Fruit fly (Drosophila melanogaster) whole organism, embryonic: ENCODE results near the gene mdu.

Experiments used
- CG1024 ChIP-seq: fragments of 200-800 bp; sonication (Bioruptor generic); IDR thresholded peaks from 2 replicates; pipeline ENCODE4 v1.3.6; 2022; ENCODE audit warnings: missing biosample characterization, missing genetic modification characterization
- CG11695 ChIP-seq: fragments of 200-800 bp; sonication (Bioruptor generic); IDR thresholded peaks from 3 replicates; pipeline ENCODE4 v1.3.6; 2022; ENCODE audit warnings: missing biosample characterization, missing genetic modification characterization
- CG12071 ChIP-seq: fragments of 200-800 bp; sonication (Bioruptor generic); optimal IDR thresholded peaks from 3 replicates; lab custom pipeline; 2018; ENCODE audit warnings: missing biosample characterization, mild to moderate bottlenecking, missing genetic modification characterization
- CG12236 ChIP-seq: fragments of 200-800 bp; sonication (Bioruptor generic); optimal IDR thresholded peaks from 2 replicates; lab custom pipeline; 2016; ENCODE audit warnings: missing biosample characterization, missing genetic modification characterization
- CG1233 ChIP-seq: fragments of 200-800 bp; sonication (Bioruptor generic); optimal IDR thresholded peaks from 4 replicates; lab custom pipeline; 2018; ENCODE audit warnings: missing biosample characterization, mild to moderate bottlenecking, missing genetic modification characterization
- CG13123 ChIP-seq: fragments of 200-800 bp; sonication (Bioruptor generic); optimal IDR thresholded peaks from 2 replicates; lab custom pipeline; 2016; ENCODE audit warnings: missing biosample characterization, missing genetic modification characterization
- CG13424 ChIP-seq: fragments of 200-800 bp; sonication (Bioruptor generic); optimal IDR thresholded peaks from 2 replicates; lab custom pipeline; 2019; ENCODE audit warnings: missing biosample characterization, mild to moderate bottlenecking, missing genetic modification characterization, moderate library complexity
- CG14667 ChIP-seq: fragments of 200-800 bp; sonication (Bioruptor generic); IDR thresholded peaks from 2 replicates; pipeline ENCODE4 v1.3.6; 2022; ENCODE audit warnings: missing biosample characterization, missing genetic modification characterization
- CG17328 ChIP-seq: fragments of 200-800 bp; sonication (Bioruptor generic); IDR thresholded peaks from 2 replicates; pipeline ENCODE4 v1.3.6; 2022; ENCODE audit warnings: missing biosample characterization, missing genetic modification characterization
- CG17802 ChIP-seq: fragments of 200-800 bp; sonication (Bioruptor generic); optimal IDR thresholded peaks from 2 replicates; lab custom pipeline; 2018; ENCODE audit warnings: missing biosample characterization, mild to moderate bottlenecking, missing genetic modification characterization, moderate library complexity
- CG2129 ChIP-seq: fragments of 200-800 bp; sonication (Bioruptor generic); IDR thresholded peaks from 2 replicates; pipeline ENCODE4 v1.3.6; 2022; ENCODE audit warnings: missing biosample characterization, missing genetic modification characterization; ENCODE audit not compliant: partially characterized antibody
- CG2202 ChIP-seq: fragments of 200-800 bp; sonication (Bioruptor generic); optimal IDR thresholded peaks from 2 replicates; lab custom pipeline; 2018; ENCODE audit warnings: missing biosample characterization, mild to moderate bottlenecking, missing genetic modification characterization
- CG31224 ChIP-seq: fragments of 200-800 bp; sonication (Bioruptor generic); IDR thresholded peaks from 2 replicates; pipeline ENCODE4 v1.3.6; 2022; ENCODE audit warnings: missing biosample characterization, missing genetic modification characterization
- CG32767 ChIP-seq: fragments of 200-800 bp; sonication (Bioruptor generic); IDR thresholded peaks from 2 replicates; pipeline ENCODE4 v1.3.6; 2022; ENCODE audit warnings: missing biosample characterization, missing genetic modification characterization
- CG34422 ChIP-seq: fragments of 200-800 bp; sonication (Bioruptor generic); IDR thresholded peaks from 3 replicates; pipeline ENCODE4 v1.3.6; 2022; ENCODE audit warnings: missing biosample characterization, missing genetic modification characterization
- CG3847 ChIP-seq: fragments of 200-800 bp; sonication (Bioruptor generic); IDR thresholded peaks from 2 replicates; pipeline ENCODE4 v1.3.6; 2022; ENCODE audit warnings: missing biosample characterization, missing genetic modification characterization
- CG6175 ChIP-seq: fragments of 200-800 bp; sonication (Bioruptor generic); IDR thresholded peaks from 3 replicates; pipeline ENCODE4 v1.3.6; 2022; ENCODE audit warnings: missing biosample characterization, missing genetic modification characterization
- CG7786 ChIP-seq: fragments of 200-800 bp; sonication (Bioruptor generic); optimal IDR thresholded peaks from 2 replicates; lab custom pipeline; 2016; ENCODE audit warnings: missing biosample characterization, missing genetic modification characterization
- CG7839 ChIP-seq: fragments of 200-800 bp; sonication (Bioruptor generic); optimal IDR thresholded peaks from 3 replicates; lab custom pipeline; 2018; ENCODE audit warnings: missing biosample characterization, mild to moderate bottlenecking, missing genetic modification characterization, moderate library complexity
- CG8089 ChIP-seq: fragments of 200-800 bp; sonication (Bioruptor generic); optimal IDR thresholded peaks from 3 replicates; lab custom pipeline; 2016; ENCODE audit warnings: missing biosample characterization, missing genetic modification characterization
- CG9215 ChIP-seq: fragments of 200-800 bp; sonication (Bioruptor generic); IDR thresholded peaks from 2 replicates; pipeline ENCODE4 v1.3.6; 2022; ENCODE audit warnings: missing biosample characterization, missing genetic modification characterization
- CG9727 ChIP-seq: fragments of 200-800 bp; sonication (Bioruptor generic); optimal IDR thresholded peaks from 3 replicates; lab custom pipeline; 2017; ENCODE audit warnings: missing biosample characterization, mild to moderate bottlenecking, missing genetic modification characterization
- Dad ChIP-seq: fragments of 200-800 bp; sonication (Bioruptor generic); optimal IDR thresholded peaks from 3 replicates; lab custom pipeline; 2016; ENCODE audit warnings: missing biosample characterization, missing genetic modification characterization
- Dfd ChIP-seq, 2 experiments: fragments of >200 bp; optimal IDR thresholded peaks; 2 replicates each; lab custom pipeline; 2017; ENCODE audit warnings: missing biosample characterization in 2 of 2, missing genetic modification characterization in 2 of 2
- Dp ChIP-seq: fragments of 200-800 bp; sonication (Bioruptor generic); optimal IDR thresholded peaks from 2 replicates; lab custom pipeline; 2018; ENCODE audit warnings: missing biosample characterization, mild to moderate bottlenecking, missing genetic modification characterization, moderate library complexity
- HLHmδ ChIP-seq: fragments of 200-800 bp; sonication (Bioruptor generic); optimal IDR thresholded peaks from 2 replicates; lab custom pipeline; 2018; ENCODE audit warnings: missing biosample characterization, mild to moderate bottlenecking, missing genetic modification characterization, moderate library complexity
- Mes4 ChIP-seq: fragments of 200-800 bp; sonication (Bioruptor generic); optimal IDR thresholded peaks from 2 replicates; lab custom pipeline; 2016; ENCODE audit warnings: missing biosample characterization, missing genetic modification characterization
- NFAT ChIP-seq: fragments of 200-800 bp; sonication (Bioruptor generic); IDR thresholded peaks from 2 replicates; pipeline ENCODE4 v1.3.6; 2022; ENCODE audit warnings: missing biosample characterization, missing genetic modification characterization
- Neu2 ChIP-seq: fragments of 200-800 bp; sonication (Bioruptor generic); optimal IDR thresholded peaks from 3 replicates; lab custom pipeline; 2016; ENCODE audit warnings: missing biosample characterization, missing genetic modification characterization, borderline replicate concordance
- Side ChIP-seq: fragments of 200-800 bp; sonication (Bioruptor generic); optimal IDR thresholded peaks from 2 replicates; lab custom pipeline; 2016; ENCODE audit warnings: missing biosample characterization, missing genetic modification characterization
- Sry-δ ChIP-seq: fragments of 200-800 bp; sonication (Bioruptor generic); optimal IDR thresholded peaks from 2 replicates; lab custom pipeline; 2016; ENCODE audit warnings: missing biosample characterization, missing genetic modification characterization
- bab2 ChIP-seq: fragments of 200-800 bp; sonication (Bioruptor generic); optimal IDR thresholded peaks from 2 replicates; lab custom pipeline; 2016; ENCODE audit warnings: missing biosample characterization, missing genetic modification characterization
- bsh ChIP-seq, 2 experiments: fragments of 200-800 bp; sonication (Bioruptor generic); optimal IDR thresholded peaks; 2 replicates each; lab custom pipeline; 2017 to 2018; ENCODE audit warnings: mild to moderate bottlenecking in 2 of 2, missing biosample characterization in 2 of 2, missing genetic modification characterization in 2 of 2, moderate library complexity in 1 of 2
- dm ChIP-seq: fragments of 200-800 bp; sonication (Bioruptor generic); optimal IDR thresholded peaks from 3 replicates; lab custom pipeline; 2016; ENCODE audit warnings: missing biosample characterization, missing genetic modification characterization
- dmrt11E ChIP-seq: fragments of 200-800 bp; sonication (Bioruptor generic); optimal IDR thresholded peaks from 3 replicates; lab custom pipeline; 2018; ENCODE audit warnings: missing biosample characterization, mild to moderate bottlenecking, missing genetic modification characterization, moderate library complexity
- en ChIP-seq: fragments of 200-800 bp; sonication (Bioruptor generic); optimal IDR thresholded peaks from 2 replicates; lab custom pipeline; 2016; ENCODE audit warnings: missing biosample characterization, missing genetic modification characterization
- exex ChIP-seq: fragments of 200-800 bp; sonication (Bioruptor generic); optimal IDR thresholded peaks from 4 replicates; lab custom pipeline; 2018; ENCODE audit warnings: missing biosample characterization, mild to moderate bottlenecking, missing genetic modification characterization, moderate library complexity
- eyg ChIP-seq: fragments of 200-800 bp; sonication (Bioruptor generic); optimal IDR thresholded peaks from 3 replicates; lab custom pipeline; 2016; ENCODE audit warnings: missing biosample characterization, missing genetic modification characterization
- fd96Cb ChIP-seq: fragments of 200-800 bp; sonication (Bioruptor generic); optimal IDR thresholded peaks from 2 replicates; lab custom pipeline; 2018; ENCODE audit warnings: missing biosample characterization, mild to moderate bottlenecking, missing genetic modification characterization, moderate library complexity
- grn ChIP-seq: fragments of 200-800 bp; sonication (Bioruptor generic); optimal IDR thresholded peaks from 3 replicates; lab custom pipeline; 2017; ENCODE audit warnings: missing biosample characterization, missing genetic modification characterization
- klu ChIP-seq: fragments of 200-800 bp; sonication (Bioruptor generic); IDR thresholded peaks from 2 replicates; pipeline ENCODE4 v1.3.6; 2022; ENCODE audit warnings: missing biosample characterization, missing genetic modification characterization
- pum ChIP-seq: fragments of 200-800 bp; sonication (Bioruptor generic); optimal IDR thresholded peaks from 2 replicates; lab custom pipeline; 2016; ENCODE audit warnings: missing biosample characterization, missing genetic modification characterization
- row ChIP-seq: fragments of 200-800 bp; sonication (Bioruptor generic); IDR thresholded peaks from 3 replicates; pipeline ENCODE4 v1.3.6; 2022; ENCODE audit warnings: missing biosample characterization, missing genetic modification characterization
- run ChIP-seq: fragments of 200-800 bp; sonication (Bioruptor generic); optimal IDR thresholded peaks from 3 replicates; lab custom pipeline; 2018; ENCODE audit warnings: missing biosample characterization, mild to moderate bottlenecking, missing genetic modification characterization
- sd ChIP-seq: fragments of 200-800 bp; sonication (Bioruptor generic); optimal IDR thresholded peaks from 3 replicates; lab custom pipeline; 2018; ENCODE audit warnings: missing biosample characterization, mild to moderate bottlenecking, missing genetic modification characterization, moderate library complexity
- sens-2 ChIP-seq: fragments of 200-800 bp; sonication (Bioruptor generic); IDR thresholded peaks from 2 replicates; pipeline ENCODE4 v1.3.6; 2022; ENCODE audit warnings: missing biosample characterization, missing genetic modification characterization
- sr ChIP-seq: fragments of 200-800 bp; sonication (Bioruptor generic); IDR thresholded peaks from 3 replicates; pipeline ENCODE4 v1.3.6; 2022; ENCODE audit warnings: missing biosample characterization, missing genetic modification characterization
- ssp ChIP-seq: fragments of 200-800 bp; sonication (Bioruptor generic); IDR thresholded peaks from 2 replicates; pipeline ENCODE4 v1.3.6; 2022; ENCODE audit warnings: missing biosample characterization, missing genetic modification characterization
- tin ChIP-seq: fragments of 200-800 bp; sonication (Bioruptor generic); optimal IDR thresholded peaks from 3 replicates; lab custom pipeline; 2016; ENCODE audit warnings: missing biosample characterization, missing genetic modification characterization
- toy ChIP-seq: fragments of 200-800 bp; sonication (Bioruptor generic); IDR thresholded peaks from 2 replicates; pipeline ENCODE4 v1.3.6; 2022; ENCODE audit warnings: missing biosample characterization, missing genetic modification characterization
- trem ChIP-seq: fragments of 200-800 bp; optimal IDR thresholded peaks from 3 replicates; lab custom pipeline; 2019; ENCODE audit warnings: missing biosample characterization, mild to moderate bottlenecking, missing genetic modification characterization, moderate library complexity
- yki ChIP-seq: fragments of >200 bp; optimal IDR thresholded peaks from 3 replicates; lab custom pipeline; 2018
- zen2 ChIP-seq: fragments of 200-800 bp; sonication (Bioruptor generic); IDR thresholded peaks from 3 replicates; pipeline ENCODE4 v1.3.6; 2022; ENCODE audit warnings: missing biosample characterization, missing genetic modification characterization; ENCODE audit not compliant: partially characterized antibody

The mdu gene

dm6 chrX:12480282-12480681, 16.7 kb upstream of the mdu start (continued):
- TF ChIP-seq CG3847 (GFP tag; lab: Robert Waterston, UW) (0 out of 2 replicates have a peak, but pooled peaks have one; percentile 11), ssp (no peak), CG1233 (no peak), CG17328 (GFP tag; lab: Robert Waterston, UW) (no peak), CG31224 (no peak), CG12236 (GFP tag; lab: Kevin White, UChicago) (no peak), Mes4 (GFP tag; lab: Kevin White, UChicago) (no peak), CG2202 (tag; lab: Kevin White, UChicago) (no peak), CG7786 (GFP tag; lab: Kevin White, UChicago) (no peak), CG17802 (no peak), row (GFP tag; lab: Robert Waterston, UW) (peak; percentile 77), CG11695 (0 out of 3 replicates have a peak, but pooled peaks have one; percentile 38), Dfd (GFP tag; optimal IDR thresholded peaks at IDR 0.05; lab: Kevin White, UChicago) (no peak), CG2129 (GFP tag; lab: Robert Waterston, UW) (no peak), dm (GFP tag; lab: Kevin White, UChicago) (no peak), NFAT (GFP tag; lab: Robert Waterston, UW) (no peak), CG9727 (GFP tag; lab: Kevin White, UChicago) (peak; percentile 19), sd (tag; lab: Kevin White, UChicago) (peak; percentile 14), CG7839 (tag; lab: Kevin White, UChicago) (peak; percentile 46), yki (lab: Kevin White, UChicago) (no peak), run (no peak), sr (GFP tag; lab: Robert Waterston, UW) (no peak), HLHmδ (GFP tag; lab: Kevin White, UChicago) (no peak), CG6175 (GFP tag; lab: Robert Waterston, UW) (no peak), CG13424 (peak; percentile 44), Neu2 (no peak), pum (GFP tag; lab: Kevin White, UChicago) (no peak), tin (no peak), CG8089 (GFP tag; lab: Kevin White, UChicago) (no peak), grn (GFP tag; lab: Kevin White, UChicago) (no peak), Dp (GFP tag; lab: Kevin White, UChicago) (no peak), eyg (GFP tag; lab: Kevin White, UChicago) (no peak), zen2 (GFP tag; lab: Robert Waterston, UW) (no peak), dmrt11E (no peak), CG1024 (GFP tag; lab: Robert Waterston, UW) (no peak), CG9215 (GFP tag; lab: Robert Waterston, UW) (no peak), klu (GFP tag; lab: Robert Waterston, UW) (no peak), exex (tag; lab: Kevin White, UChicago) (no peak), CG34422 (GFP tag; lab: Robert Waterston, UW) (no peak), Side (GFP tag; lab: Kevin White, UChicago) (no peak), CG32767 (GFP tag; lab: Robert Waterston, UW) (no peak), CG12071 (no peak), CG14667 (GFP tag; lab: Robert Waterston, UW) (no peak), CG13123 (no peak), sens-2 (GFP tag; lab: Robert Waterston, UW) (no peak), toy (GFP tag; lab: Robert Waterston, UW) (no peak), bab2 (GFP tag; lab: Kevin White, UChicago) (no peak), trem (tag; lab: Kevin White, UChicago) (no peak), fd96Cb (tag; lab: Kevin White, UChicago) (peak; percentile 12), en (no peak), Sry-δ (GFP tag; lab: Kevin White, UChicago) (no peak), bsh (GFP tag; optimal IDR thresholded peaks at IDR 0.05; lab: Kevin White, UChicago) (peak in 1 of 2 experiments; percentile 16), Dad (no peak)
